Worm (Caenorhabditis elegans): Measurements from ENCODE around the gene grl-14.

- TF ChIP-seq tbx-2 (tag; optimal IDR thresholded peaks at IDR 0.05) = peak; percentile 76
- no peak for TF ChIP-seq nhr-85 (tag)
- TF ChIP-seq isw-1 (GFP tag; IDR thresholded peaks at IDR 0.05) = peak; percentile 40
- TF ChIP-seq fos-1 (tag; optimal IDR thresholded peaks at IDR 0.05) = no peak
Observed at ce11 chrV:20789105-20789504, 36.3 kb upstream of the grl-14 start, which contains the start of gene tpan-1.

Measured in whole organism, L1 larva.